Worm (Caenorhabditis elegans) whole organism, L2 larva: ENCODE measurements around the gene afmd-1.
A peak's percentile ranks its signal among the peaks of the same experiment; 100 is the strongest.

Source experiments
- C34F6.9 ChIP-seq: fragments of 150-350 bp; optimal IDR thresholded peaks from 2 replicates; lab custom pipeline; 2014; ENCODE audit warnings: missing biosample characterization, missing genetic modification characterization
- F13H6.1 ChIP-seq: sonication (generic microtip); optimal IDR thresholded peaks from 2 replicates; lab custom pipeline; 2016; ENCODE audit warnings: missing genetic modification characterization, missing compliant biosample characterization
- Y55F3AM.14 ChIP-seq: fragments of 200-800 bp; sonication (Bioruptor generic); optimal IDR thresholded peaks from 2 replicates; lab custom pipeline; 2018; ENCODE audit warnings: mild to moderate bottlenecking, missing genetic modification characterization, missing compliant biosample characterization
- ZK546.5 ChIP-seq: sonication (generic microtip); optimal IDR thresholded peaks from 2 replicates; lab custom pipeline; 2017; ENCODE audit warnings: missing biosample characterization, missing genetic modification characterization
- alr-1 ChIP-seq: fragments of 150-350 bp; optimal IDR thresholded peaks from 2 replicates; lab custom pipeline; 2014; ENCODE audit warnings: missing biosample characterization, missing genetic modification characterization
- aly-2 ChIP-seq: fragments of 150-350 bp; optimal IDR thresholded peaks from 2 replicates; lab custom pipeline; 2014; ENCODE audit warnings: missing biosample characterization, missing genetic modification characterization
- ama-1 ChIP-seq: fragments of 150-350 bp; optimal IDR thresholded peaks from 2 replicates; lab custom pipeline; 2018; ENCODE audit warnings: inconsistent platforms
- ceh-16 ChIP-seq: fragments of 150-350 bp; optimal IDR thresholded peaks from 2 replicates; lab custom pipeline; 2014; ENCODE audit warnings: missing biosample characterization, missing genetic modification characterization
- ceh-82 ChIP-seq: fragments of 150-350 bp; optimal IDR thresholded peaks from 2 replicates; lab custom pipeline; 2014; ENCODE audit warnings: missing biosample characterization, missing genetic modification characterization
- crh-2 ChIP-seq: sonication (generic microtip); optimal IDR thresholded peaks from 2 replicates; lab custom pipeline; 2017; ENCODE audit warnings: missing biosample characterization, missing genetic modification characterization
- dmd-4 ChIP-seq: sonication (generic microtip); optimal IDR thresholded peaks from 2 replicates; lab custom pipeline; 2017; ENCODE audit warnings: missing biosample characterization, missing genetic modification characterization
- egl-27 ChIP-seq: sonication (generic microtip); optimal IDR thresholded peaks from 3 replicates; lab custom pipeline; 2017; ENCODE audit warnings: missing biosample characterization, missing genetic modification reagents, missing genetic modification characterization
- elt-1 ChIP-seq: fragments of 150-350 bp; optimal IDR thresholded peaks from 2 replicates; lab custom pipeline; 2014; ENCODE audit warnings: missing biosample characterization, missing genetic modification characterization
- elt-3 ChIP-seq: sonication (generic microtip); optimal IDR thresholded peaks from 2 replicates; lab custom pipeline; 2017; ENCODE audit warnings: missing biosample characterization, missing genetic modification characterization
- fos-1 ChIP-seq: fragments of 150-350 bp; optimal IDR thresholded peaks from 2 replicates; lab custom pipeline; 2014; ENCODE audit warnings: missing biosample characterization, missing genetic modification characterization
- gmeb-1 ChIP-seq: fragments of 150-350 bp; optimal IDR thresholded peaks from 2 replicates; lab custom pipeline; 2014; ENCODE audit warnings: missing biosample characterization, missing genetic modification characterization
- lin-11 ChIP-seq: fragments of 150-350 bp; sonication (generic microtip); optimal IDR thresholded peaks from 2 replicates; lab custom pipeline; 2014; ENCODE audit warnings: missing biosample characterization, missing genetic modification characterization, inconsistent platforms, mixed read lengths
- lin-13 ChIP-seq: fragments of 150-350 bp; optimal IDR thresholded peaks from 2 replicates; lab custom pipeline; 2014; ENCODE audit warnings: missing biosample characterization, missing genetic modification reagents, missing genetic modification characterization
- lin-39 ChIP-seq: fragments of 150-350 bp; optimal IDR thresholded peaks from 2 replicates; lab custom pipeline; 2014; ENCODE audit warnings: missing biosample characterization, missing genetic modification reagents, missing genetic modification characterization
- lsy-2 ChIP-seq, 2 experiments: fragments of 150-350 bp in 1 of 2; sonication (generic microtip) in 1 of 2; optimal IDR thresholded peaks; 2 replicates each; lab custom pipeline; 2014 to 2017; ENCODE audit warnings: missing biosample characterization in 2 of 2, missing genetic modification characterization in 2 of 2
- mab-5 ChIP-seq: fragments of 150-350 bp; optimal IDR thresholded peaks from 2 replicates; lab custom pipeline; 2014; ENCODE audit warnings: missing biosample characterization, missing genetic modification characterization
- mbf-1 ChIP-seq: sonication (generic microtip); optimal IDR thresholded peaks from 2 replicates; lab custom pipeline; 2017; ENCODE audit warnings: missing biosample characterization, missing genetic modification characterization
- mdl-1 ChIP-seq, 2 experiments: fragments of 150-350 bp in 1 of 2; sonication (generic microtip) in 1 of 2; optimal IDR thresholded peaks; 2 replicates each; lab custom pipeline; 2017; ENCODE audit warnings: missing biosample characterization in 2 of 2, missing genetic modification characterization in 2 of 2
- nhr-10 ChIP-seq: sonication (generic microtip); optimal IDR thresholded peaks from 2 replicates; lab custom pipeline; 2017; ENCODE audit warnings: missing biosample characterization, missing genetic modification characterization
- nhr-11 ChIP-seq: fragments of 150-350 bp; optimal IDR thresholded peaks from 2 replicates; lab custom pipeline; 2014; ENCODE audit warnings: missing biosample characterization, missing genetic modification characterization
- nhr-12 ChIP-seq: fragments of 150-350 bp; optimal IDR thresholded peaks from 2 replicates; lab custom pipeline; 2014; ENCODE audit warnings: missing biosample characterization, missing genetic modification characterization
- nhr-129 ChIP-seq: fragments of 150-350 bp; optimal IDR thresholded peaks from 2 replicates; lab custom pipeline; 2014; ENCODE audit warnings: missing biosample characterization, missing genetic modification characterization
- nhr-21 ChIP-seq: fragments of 150-350 bp; optimal IDR thresholded peaks from 2 replicates; lab custom pipeline; 2014; ENCODE audit warnings: missing biosample characterization, missing genetic modification characterization
- nhr-23 ChIP-seq: fragments of 150-350 bp; optimal IDR thresholded peaks from 2 replicates; lab custom pipeline; 2014; ENCODE audit warnings: missing biosample characterization, missing genetic modification reagents, missing genetic modification characterization
- nhr-237 ChIP-seq: fragments of 150-350 bp; optimal IDR thresholded peaks from 2 replicates; lab custom pipeline; 2014; ENCODE audit warnings: missing biosample characterization, missing genetic modification characterization
- nhr-25 ChIP-seq: fragments of 150-350 bp; sonication (generic microtip); optimal IDR thresholded peaks from 3 replicates; lab custom pipeline; 2014; ENCODE audit warnings: missing biosample characterization, missing genetic modification characterization
- nhr-6 ChIP-seq: fragments of 150-350 bp; optimal IDR thresholded peaks from 2 replicates; lab custom pipeline; 2014; ENCODE audit warnings: missing biosample characterization, missing genetic modification characterization
- nhr-77 ChIP-seq: fragments of 150-350 bp; optimal IDR thresholded peaks from 2 replicates; lab custom pipeline; 2014; ENCODE audit warnings: missing biosample characterization, missing genetic modification characterization
- peb-1 ChIP-seq: fragments of 150-350 bp; optimal IDR thresholded peaks from 2 replicates; lab custom pipeline; 2014; ENCODE audit warnings: missing biosample characterization, missing genetic modification characterization
- sem-4 ChIP-seq: fragments of 150-350 bp; optimal IDR thresholded peaks from 2 replicates; lab custom pipeline; 2014; ENCODE audit warnings: missing biosample characterization, missing genetic modification reagents, missing genetic modification characterization
- skn-1 ChIP-seq: sonication (generic microtip); optimal IDR thresholded peaks from 2 replicates; lab custom pipeline; 2017; ENCODE audit warnings: missing biosample characterization, missing genetic modification characterization
- sma-3 ChIP-seq: sonication (generic microtip); optimal IDR thresholded peaks from 2 replicates; lab custom pipeline; 2016; ENCODE audit warnings: missing genetic modification reagents, missing genetic modification characterization, missing compliant biosample characterization
- sma-9 ChIP-seq, 2 experiments: fragments of 150-350 bp in 1 of 2; sonication (generic microtip) in 1 of 2; optimal IDR thresholded peaks; 2 replicates each; lab custom pipeline; 2014 to 2016; ENCODE audit warnings: missing genetic modification characterization in 2 of 2, mild to moderate bottlenecking in 1 of 2, missing biosample characterization in 1 of 2, missing compliant biosample characterization in 1 of 2, missing genetic modification reagents in 1 of 2, moderate library complexity in 1 of 2
- snpc-4 ChIP-seq: fragments of 150-350 bp; optimal IDR thresholded peaks from 2 replicates; lab custom pipeline; 2014; ENCODE audit warnings: missing biosample characterization, missing genetic modification characterization
- unc-39 ChIP-seq: fragments of 150-350 bp; optimal IDR thresholded peaks from 2 replicates; lab custom pipeline; 2014; ENCODE audit warnings: missing biosample characterization, missing genetic modification characterization
- unc-55 ChIP-seq: fragments of 150-350 bp; sonication (generic microtip); optimal IDR thresholded peaks from 3 replicates; lab custom pipeline; 2014; ENCODE audit warnings: missing biosample characterization, missing genetic modification reagents, missing genetic modification characterization
- unc-62 ChIP-seq: fragments of 150-350 bp; optimal IDR thresholded peaks from 2 replicates; lab custom pipeline; 2014; ENCODE audit warnings: missing biosample characterization, missing genetic modification reagents, missing genetic modification characterization
- zag-1 ChIP-seq: fragments of 150-350 bp; optimal IDR thresholded peaks from 2 replicates; lab custom pipeline; 2014; ENCODE audit warnings: missing biosample characterization, missing genetic modification characterization
- ztf-1 ChIP-seq: fragments of 200-800 bp; sonication (Bioruptor generic); conservative IDR thresholded peaks from 2 replicates; pipeline ENCODE4 v1.3.6; 2022; ENCODE audit warnings: missing genetic modification characterization, missing compliant biosample characterization
- ztf-11 ChIP-seq: sonication (generic microtip); optimal IDR thresholded peaks from 2 replicates; lab custom pipeline; 2017; ENCODE audit warnings: missing biosample characterization, missing genetic modification characterization
- ztf-4 ChIP-seq: fragments of 150-350 bp; optimal IDR thresholded peaks from 2 replicates; lab custom pipeline; 2014; ENCODE audit warnings: missing biosample characterization, missing genetic modification characterization

Gene afmd-1

DNA sequence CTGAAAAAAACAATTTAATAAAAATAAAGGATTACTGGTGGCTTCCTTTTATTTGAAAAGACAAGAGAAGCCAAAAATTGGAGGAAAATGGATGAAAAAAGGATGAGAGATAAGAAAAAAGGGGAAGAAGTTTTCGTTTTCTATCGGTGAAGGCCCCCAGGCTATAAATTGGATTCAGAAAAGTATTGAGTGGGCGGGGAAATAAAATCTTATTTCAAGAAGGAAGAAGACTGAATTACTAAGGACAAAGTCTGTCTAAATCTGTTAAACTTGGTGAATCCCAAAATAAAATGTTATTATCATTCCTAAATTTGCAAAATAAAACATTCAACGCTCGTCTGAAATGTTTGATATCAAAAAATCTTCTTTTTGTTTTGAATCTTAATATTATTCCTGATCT, 21.9 kb upstream of the afmd-1 start:
- TF ChIP-seq unc-55 (no peak), fos-1 (no peak), zag-1 (tag; lab: Kevin White, UChicago) (no peak), mdl-1 (tag; optimal IDR thresholded peaks at IDR 0.05; lab: Kevin White, UChicago) (no peak)

DNA sequence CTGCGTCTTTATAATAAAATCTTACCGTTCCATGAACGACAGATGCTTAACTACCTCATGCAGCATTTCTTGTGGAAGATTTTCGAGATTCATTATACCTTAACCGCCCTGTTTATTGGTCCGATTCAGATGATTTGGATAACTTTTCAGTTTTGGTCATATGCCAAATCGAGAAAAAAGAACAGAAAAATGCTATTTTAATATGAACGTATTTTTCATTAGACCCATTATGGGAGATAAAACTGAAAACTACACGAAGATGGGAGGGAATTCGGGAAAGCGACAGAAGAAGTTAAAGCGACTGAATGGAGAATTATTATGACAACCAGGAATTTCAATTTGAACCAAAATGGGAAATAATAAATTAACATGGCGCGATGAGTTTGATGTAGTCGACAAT, 17.0 kb upstream of the afmd-1 start, which contains the start of gene R13A1.10:
TSS of gene R13A1.10 (minus strand) at position 101 of the 400 bp plus-strand sequence.
- TF ChIP-seq nhr-6 (tag; lab: Kevin White, UChicago), result no peak
- TF ChIP-seq elt-3, result no peak
- no peak for TF ChIP-seq sma-3 (GFP tag; lab: Kevin White, UChicago)
- no peak for TF ChIP-seq nhr-11 (tag; lab: Kevin White, UChicago)
- TF ChIP-seq ztf-4 (tag; lab: Kevin White, UChicago), result no peak
- TF ChIP-seq unc-55, result no peak
- no peak for TF ChIP-seq nhr-237 (tag; lab: Kevin White, UChicago)
- TF ChIP-seq unc-39 (tag; lab: Kevin White, UChicago), result no peak
- no peak for TF ChIP-seq sma-9 (GFP tag; optimal IDR thresholded peaks at IDR 0.05; lab: Kevin White, UChicago)
- TF ChIP-seq sma-9 (tag; optimal IDR thresholded peaks at IDR 0.05; lab: Kevin White, UChicago), result no peak
- TF ChIP-seq lsy-2 (tag; optimal IDR thresholded peaks at IDR 0.05; lab: Kevin White, UChicago), result no peak
- TF ChIP-seq nhr-10, result no peak
- no peak for TF ChIP-seq nhr-21 (tag; lab: Kevin White, UChicago)
- no peak for TF ChIP-seq C34F6.9 (tag; lab: Kevin White, UChicago)
- TF ChIP-seq elt-1 (tag; lab: Kevin White, UChicago), result no peak
- no peak for TF ChIP-seq ztf-1
- no peak for TF ChIP-seq mbf-1
- TF ChIP-seq peb-1, result no peak
- TF ChIP-seq nhr-12 (tag; lab: Kevin White, UChicago), result no peak
- no peak for TF ChIP-seq egl-27 (tag; lab: Kevin White, UChicago)
- no peak for TF ChIP-seq unc-62 (GFP tag; lab: Kevin White, UChicago)

- TF ChIP-seq Y55F3AM.14 (GFP tag; lab: Kevin White, UChicago), result no peak
- TF ChIP-seq crh-2 (tag; lab: Kevin White, UChicago), result no peak
- TF ChIP-seq ZK546.5 (tag; lab: Kevin White, UChicago), result no peak
- no peak for TF ChIP-seq lin-39 (tag; lab: Kevin White, UChicago)
- no peak for TF ChIP-seq ceh-16 (tag; lab: Kevin White, UChicago)
- no peak for TF ChIP-seq snpc-4
- TF ChIP-seq alr-1 (tag; lab: Kevin White, UChicago), result no peak
- TF ChIP-seq fos-1, result no peak
- TF ChIP-seq, all 48 proteins: peak for 0
Observed at ce11 chrIV:7228208-7228607, 15.8 kb upstream of the afmd-1 start, which contains the start of gene D2024.5. D2024.5 (minus strand) TSS chrIV:7228308.

ce11 chrIV:7230198-7230597, 13.8 kb upstream of the afmd-1 start, which contains the start of gene cap-1:
cap-1 (minus strand) TSS chrIV:7230223.
- peak; percentile 92 for TF ChIP-seq C34F6.9 (tag; lab: Kevin White, UChicago)
- TF ChIP-seq skn-1 (tag; lab: Kevin White, UChicago), result no peak
- no peak for TF ChIP-seq dmd-4 (tag; lab: Kevin White, UChicago)
- no peak for TF ChIP-seq nhr-77 (tag; lab: Kevin White, UChicago)
- no peak for TF ChIP-seq aly-2
- TF ChIP-seq nhr-237 (tag; lab: Kevin White, UChicago), result no peak
- peak; percentile 69 for TF ChIP-seq crh-2 (tag; lab: Kevin White, UChicago)
- peak; percentile 55 for TF ChIP-seq gmeb-1 (tag; lab: Kevin White, UChicago)
- TF ChIP-seq mab-5 (tag; lab: Kevin White, UChicago), result peak; percentile 5
- TF ChIP-seq nhr-21 (tag; lab: Kevin White, UChicago), result peak; percentile 6
- peak; percentile 75 for TF ChIP-seq nhr-129 (tag; lab: Kevin White, UChicago)
- TF ChIP-seq snpc-4, result peak; percentile 44
- TF ChIP-seq unc-55, result peak; percentile 88
- no peak for TF ChIP-seq lin-39 (tag; lab: Kevin White, UChicago)
- no peak for TF ChIP-seq ZK546.5 (tag; lab: Kevin White, UChicago)
- no peak for TF ChIP-seq nhr-23 (tag; lab: Kevin White, UChicago)
- no peak for TF ChIP-seq nhr-12 (tag; lab: Kevin White, UChicago)
- no peak for TF ChIP-seq lin-11 (tag; lab: Kevin White, UChicago)
- no peak for TF ChIP-seq ama-1 (lab: Kevin White, UChicago)
- TF ChIP-seq F13H6.1 (tag; lab: Kevin White, UChicago), result peak; percentile 24
- TF ChIP-seq sma-9 (GFP tag; optimal IDR thresholded peaks at IDR 0.05; lab: Kevin White, UChicago), result peak; percentile 66
- TF ChIP-seq sma-9 (tag; optimal IDR thresholded peaks at IDR 0.05; lab: Kevin White, UChicago), result no peak
- peak; percentile 35 to 82 for TF ChIP-seq lsy-2 (tag; optimal IDR thresholded peaks at IDR 0.05; lab: Kevin White, UChicago)
- TF ChIP-seq lin-13, result peak; percentile 75
- TF ChIP-seq alr-1 (tag; lab: Kevin White, UChicago), result no peak
- TF ChIP-seq sem-4 (tag; lab: Kevin White, UChicago), result peak; percentile 84
- no peak for TF ChIP-seq ztf-11 (tag; lab: Kevin White, UChicago)
- no peak for TF ChIP-seq Y55F3AM.14 (GFP tag; lab: Kevin White, UChicago)
- TF ChIP-seq zag-1 (tag; lab: Kevin White, UChicago), result no peak
- TF ChIP-seq sma-3 (GFP tag; lab: Kevin White, UChicago), result peak; percentile 75
- TF ChIP-seq mdl-1 (tag; optimal IDR thresholded peaks at IDR 0.05; lab: Kevin White, UChicago), result no peak
- peak; percentile 99 for TF ChIP-seq fos-1
- no peak for TF ChIP-seq ceh-16 (tag; lab: Kevin White, UChicago)
- peak; percentile 29 for TF ChIP-seq nhr-25 (tag; lab: Kevin White, UChicago)
- no peak for TF ChIP-seq unc-62 (GFP tag; lab: Kevin White, UChicago)
- no peak for TF ChIP-seq ceh-82 (tag; lab: Kevin White, UChicago)
- TF ChIP-seq egl-27 (tag; lab: Kevin White, UChicago), result no peak
- no peak for TF ChIP-seq unc-39 (tag; lab: Kevin White, UChicago)
